Worm (Caenorhabditis elegans): ENCODE results near the gene erfa-3.

Gene erfa-3

DNA sequence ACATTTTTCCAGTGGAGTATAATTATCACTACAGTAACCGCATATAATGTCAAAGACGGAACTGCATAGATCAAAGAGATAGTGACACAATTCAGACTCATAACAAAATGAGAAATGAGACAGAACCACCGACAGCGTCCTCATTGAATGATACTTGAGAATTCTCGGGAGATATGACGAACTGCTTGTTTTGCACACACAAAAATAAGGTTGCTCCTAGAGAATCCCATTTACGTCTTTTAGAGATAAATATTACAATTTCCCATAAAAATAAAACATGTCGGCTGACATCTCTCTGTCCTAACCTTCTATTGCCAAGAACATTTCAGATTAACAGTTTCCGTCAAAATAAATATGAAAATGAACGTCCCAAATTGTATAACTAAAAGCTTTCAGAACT is 42.7 kb upstream of the erfa-3 start, which contains the start of gene srg-38:
Gene srg-38, minus strand, starts transcription at position 101 of the 400 bp plus-strand sequence.
- TF ChIP-seq odd-2 (tag; optimal IDR thresholded peaks at IDR 0.05) (no peak), sox-2 (GFP tag; IDR thresholded peaks at IDR 0.05) (no peak), pat-9 (tag; optimal IDR thresholded peaks at IDR 0.05) (no peak), ceh-45 (GFP tag; IDR thresholded peaks at IDR 0.05) (no peak), C38D4.7 (GFP tag; optimal IDR thresholded peaks at IDR 0.05) (no peak), sox-4 (tag; optimal IDR thresholded peaks at IDR 0.05) (no peak), nhr-11 (tag; optimal IDR thresholded peaks at IDR 0.05) (no peak), ceh-30 (tag; optimal IDR thresholded peaks at IDR 0.05) (no peak), F13H6.1 (tag; optimal IDR thresholded peaks at IDR 0.05) (no peak), fkh-6 (tag; optimal IDR thresholded peaks at IDR 0.05) (no peak), fkh-10 (GFP tag; optimal IDR thresholded peaks at IDR 0.05) (no peak), pqm-1 (tag; optimal IDR thresholded peaks at IDR 0.05) (no peak), fax-1 (tag; optimal IDR thresholded peaks at IDR 0.05) (no peak)

DNA sequence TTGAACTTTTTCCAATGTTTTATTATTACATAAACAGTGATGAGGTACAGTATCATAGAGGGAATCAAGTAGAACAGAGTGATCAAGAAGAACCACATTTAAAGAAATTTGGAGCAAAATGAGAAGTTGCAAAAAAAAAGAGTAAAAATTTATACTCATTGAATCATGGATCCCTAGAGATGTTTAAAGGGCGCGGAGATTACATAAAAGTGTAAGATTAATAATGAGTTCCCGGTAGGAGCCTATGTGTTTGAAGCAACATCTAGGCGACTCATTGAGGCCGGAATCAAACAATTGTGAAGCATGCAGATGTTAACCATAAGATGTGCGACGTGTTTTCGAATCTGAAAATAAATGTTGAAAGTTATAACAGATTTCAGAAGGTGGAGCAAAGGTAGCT is 39.4 kb upstream of the erfa-3 start, which contains the start of gene srg-39:
Gene srg-39, minus strand, starts transcription at position 101 of the 400 bp plus-strand sequence.
- TF ChIP-seq T23F11.4 (GFP tag; optimal IDR thresholded peaks at IDR 0.05) (no peak), lim-6 (tag; optimal IDR thresholded peaks at IDR 0.05) (no peak), nhr-11 (tag; optimal IDR thresholded peaks at IDR 0.05) (no peak), npax-4 (tag; optimal IDR thresholded peaks at IDR 0.05) (no peak), ceh-9 (tag; optimal IDR thresholded peaks at IDR 0.05) (no peak), K09A11.1 (tag; optimal IDR thresholded peaks at IDR 0.05; ENCODE audit: insufficient read depth) (no peak), pax-1 (tag; optimal IDR thresholded peaks at IDR 0.05) (no peak), ceh-45 (GFP tag; IDR thresholded peaks at IDR 0.05) (no peak), K02D7.2 (tag; optimal IDR thresholded peaks at IDR 0.05) (no peak), ceh-14 (tag; optimal IDR thresholded peaks at IDR 0.05) (no peak), ets-4 (tag; optimal IDR thresholded peaks at IDR 0.05) (no peak), lin-11 (tag; optimal IDR thresholded peaks at IDR 0.05) (no peak), syd-9 (tag; optimal IDR thresholded peaks at IDR 0.05) (no peak)

DNA sequence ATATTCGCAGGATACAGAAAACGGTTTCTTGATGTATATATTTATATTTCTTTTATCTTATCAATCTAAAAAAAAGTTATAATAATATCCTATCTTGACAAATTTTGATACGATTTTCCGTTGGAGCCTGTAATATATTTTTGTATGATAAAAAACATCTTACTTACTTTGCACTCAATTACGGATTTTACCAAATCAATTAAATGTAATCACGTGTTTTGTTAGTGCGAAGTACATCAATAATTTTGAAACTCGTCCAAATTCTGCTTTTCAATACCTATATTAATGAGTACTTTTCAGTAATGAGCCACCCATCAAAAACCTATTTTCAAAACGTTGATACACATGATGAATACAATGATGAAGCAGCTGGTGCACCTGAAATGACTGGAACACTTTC is 36.5 kb upstream of the erfa-3 start, which contains the start of gene T19C4.1:
Gene T19C4.1, plus strand, starts transcription at position 301 of the 400 bp plus-strand sequence.
- TF ChIP-seq fax-1 (tag; optimal IDR thresholded peaks at IDR 0.05) (no peak), ref-2 (tag; optimal IDR thresholded peaks at IDR 0.05) (no peak), lim-6 (tag; optimal IDR thresholded peaks at IDR 0.05) (no peak), hlh-8 (tag; optimal IDR thresholded peaks at IDR 0.05) (no peak)

DNA sequence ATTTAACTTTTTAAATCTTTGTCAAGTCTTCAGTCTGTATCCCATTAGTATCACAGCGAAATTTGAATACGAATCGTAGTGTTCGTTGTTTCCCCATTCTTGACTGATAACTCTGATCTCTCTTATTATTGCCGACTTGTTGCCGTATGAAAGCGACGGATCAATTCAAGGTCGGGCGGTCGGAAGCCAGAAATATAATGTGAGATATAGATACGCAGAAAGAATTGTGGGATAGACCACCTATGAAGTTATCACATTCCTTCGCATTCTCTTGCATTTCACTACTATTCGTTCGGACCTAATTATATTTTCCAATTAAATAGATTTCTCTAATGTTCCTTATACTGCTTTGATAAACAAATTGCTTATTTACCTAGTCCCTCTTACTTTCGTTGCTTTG is 36.1 kb upstream of the erfa-3 start:
- no peak for TF ChIP-seq elt-4 (tag; optimal IDR thresholded peaks at IDR 0.05)
- TF ChIP-seq pha-2 (tag; optimal IDR thresholded peaks at IDR 0.05): no peak
- no peak for TF ChIP-seq K02D7.2 (tag; optimal IDR thresholded peaks at IDR 0.05)
- TF ChIP-seq ets-4 (tag; optimal IDR thresholded peaks at IDR 0.05): no peak
- no peak for TF ChIP-seq ama-1 (optimal IDR thresholded peaks at IDR 0.05)
- TF ChIP-seq ceh-31 (tag; optimal IDR thresholded peaks at IDR 0.05): no peak

DNA sequence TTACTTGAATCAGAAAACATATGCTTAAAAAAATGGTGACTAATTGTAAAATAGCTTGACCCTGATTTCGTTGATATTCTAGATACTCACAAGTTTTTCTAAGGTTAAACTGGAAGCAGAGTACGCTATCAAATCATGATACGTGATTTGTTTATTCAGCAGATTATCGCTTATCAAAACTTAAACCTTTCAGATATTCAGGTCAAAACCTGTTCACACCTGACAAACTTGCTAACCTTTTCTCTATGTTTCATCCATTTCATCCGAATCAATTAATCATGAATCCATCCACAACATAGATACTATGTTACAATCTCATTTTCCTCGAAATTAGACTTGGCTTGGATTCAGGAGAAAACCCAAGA is 34.9 kb upstream of the erfa-3 start:
- TF ChIP-seq ceh-19 (GFP tag; optimal IDR thresholded peaks at IDR 0.05): no peak
- no peak for TF ChIP-seq mec-3 (tag; optimal IDR thresholded peaks at IDR 0.05; ENCODE audit: borderline replicate concordance)
- TF ChIP-seq ceh-18 (tag; optimal IDR thresholded peaks at IDR 0.05): no peak
- TF ChIP-seq ceh-24 (tag; optimal IDR thresholded peaks at IDR 0.05): no peak
- TF ChIP-seq fkh-6 (tag; optimal IDR thresholded peaks at IDR 0.05): no peak
- no peak for TF ChIP-seq ceh-6 (GFP tag; optimal IDR thresholded peaks at IDR 0.05)
- TF ChIP-seq unc-86 (tag; optimal IDR thresholded peaks at IDR 0.05): no peak
- no peak for TF ChIP-seq lim-6 (tag; optimal IDR thresholded peaks at IDR 0.05)
- no peak for TF ChIP-seq ceh-34 (tag; optimal IDR thresholded peaks at IDR 0.05)
- TF ChIP-seq ceh-14 (tag; optimal IDR thresholded peaks at IDR 0.05): no peak
- TF ChIP-seq C08G9.2 (tag; optimal IDR thresholded peaks at IDR 0.05): no peak
- no peak for TF ChIP-seq pat-9 (tag; optimal IDR thresholded peaks at IDR 0.05)
- TF ChIP-seq tbx-7 (tag; optimal IDR thresholded peaks at IDR 0.05): no peak
- no peak for TF ChIP-seq syd-9 (tag; optimal IDR thresholded peaks at IDR 0.05)
- TF ChIP-seq sox-2 (GFP tag; IDR thresholded peaks at IDR 0.05): no peak
- no peak for TF ChIP-seq ztf-16 (tag; optimal IDR thresholded peaks at IDR 0.05)
- TF ChIP-seq dve-1 (tag; optimal IDR thresholded peaks at IDR 0.05): no peak
- TF ChIP-seq ets-4 (tag; optimal IDR thresholded peaks at IDR 0.05): no peak
- no peak for TF ChIP-seq hlh-6 (tag; optimal IDR thresholded peaks at IDR 0.05)
- no peak for TF ChIP-seq C38D4.7 (GFP tag; optimal IDR thresholded peaks at IDR 0.05)
